Worm (Caenorhabditis elegans) whole organism, L1 larva: ENCODE measurements around the gene nhr-167.

ENCODE experiments used
- C04F5.9 ChIP-seq: sonication (generic microtip); optimal IDR thresholded peaks from 2 replicates; lab custom pipeline; 2016; ENCODE audit warnings: missing genetic modification characterization, missing compliant biosample characterization
- C16A3.4 ChIP-seq: fragments of 150-350 bp; optimal IDR thresholded peaks from 2 replicates; lab custom pipeline; 2014; ENCODE audit warnings: missing biosample characterization, missing genetic modification characterization
- C34B4.2 ChIP-seq: sonication (generic microtip); optimal IDR thresholded peaks from 2 replicates; lab custom pipeline; 2017; ENCODE audit warnings: mild to moderate bottlenecking, missing genetic modification characterization, missing compliant biosample characterization
- Y116A8C.19 ChIP-seq: sonication (generic microtip); optimal IDR thresholded peaks from 2 replicates; lab custom pipeline; 2016; ENCODE audit warnings: missing compliant biosample characterization, missing genetic modification characterization, borderline replicate concordance
- alr-1 ChIP-seq: fragments of 200-800 bp; sonication (Bioruptor generic); optimal IDR thresholded peaks from 2 replicates; lab custom pipeline; 2018; ENCODE audit warnings: borderline replicate concordance, mild to moderate bottlenecking, missing genetic modification characterization, missing compliant biosample characterization
- aly-2 ChIP-seq: fragments of 150-350 bp; optimal IDR thresholded peaks from 2 replicates; lab custom pipeline; 2014; ENCODE audit warnings: missing biosample characterization, missing genetic modification characterization
- ama-1 ChIP-seq: fragments of 150-350 bp; optimal IDR thresholded peaks from 2 replicates; lab custom pipeline; 2014
- ceh-82 ChIP-seq, 3 experiments: fragments of 150-350 bp in 1 of 3; sonication (generic microtip) in 2 of 3; optimal IDR thresholded peaks; 2 replicates each; lab custom pipeline; 2014 to 2017; ENCODE audit warnings: missing biosample characterization in 3 of 3, missing genetic modification characterization in 3 of 3
- ceh-88 ChIP-seq: fragments of 200-800 bp; sonication (Bioruptor generic); IDR thresholded peaks from 2 replicates; pipeline ENCODE4 v1.3.6; 2022; ENCODE audit warnings: missing genetic modification characterization, missing compliant biosample characterization
- ceh-90 ChIP-seq: sonication (generic microtip); optimal IDR thresholded peaks from 2 replicates; lab custom pipeline; 2016; ENCODE audit warnings: missing genetic modification characterization, missing compliant biosample characterization
- dpl-1 ChIP-seq, 3 experiments: fragments of 150-350 bp in 2 of 3; sonication (generic microtip) in 1 of 3; optimal IDR thresholded peaks; 2 replicates each; lab custom pipeline; 2014 to 2017; ENCODE audit warnings: missing biosample characterization in 3 of 3, missing genetic modification characterization in 3 of 3, missing genetic modification reagents in 3 of 3
- efl-3 ChIP-seq: fragments of 200-800 bp; sonication (Bioruptor generic); optimal IDR thresholded peaks from 2 replicates; lab custom pipeline; 2018; ENCODE audit warnings: mild to moderate bottlenecking, missing genetic modification characterization, missing compliant biosample characterization
- egl-27 ChIP-seq, 2 experiments: fragments of 150-350 bp in 1 of 2; sonication (generic microtip); optimal IDR thresholded peaks; 3 replicates each; lab custom pipeline; 2017 to 2018; ENCODE audit warnings: missing biosample characterization in 2 of 2, missing genetic modification characterization in 2 of 2, missing genetic modification reagents in 2 of 2
- elt-2 ChIP-seq: sonication (generic microtip); optimal IDR thresholded peaks from 2 replicates; lab custom pipeline; 2016; ENCODE audit warnings: missing genetic modification characterization, mild to moderate bottlenecking, inconsistent platforms, missing compliant biosample characterization, missing genetic modification reagents
- fkh-4 ChIP-seq: sonication (generic microtip); optimal IDR thresholded peaks from 2 replicates; lab custom pipeline; 2016; ENCODE audit warnings: missing compliant biosample characterization, missing genetic modification characterization, borderline replicate concordance
- fos-1 ChIP-seq: fragments of 150-350 bp; optimal IDR thresholded peaks from 2 replicates; lab custom pipeline; 2014; ENCODE audit warnings: missing biosample characterization, missing genetic modification characterization
- grh-1 ChIP-seq: fragments of 200-800 bp; sonication (Bioruptor generic); IDR thresholded peaks from 2 replicates; pipeline ENCODE4 v1.3.6; 2022; ENCODE audit warnings: missing genetic modification reagents, missing genetic modification characterization, missing compliant biosample characterization
- hlh-17 ChIP-seq: fragments of 200-800 bp; sonication (Bioruptor generic); optimal IDR thresholded peaks from 2 replicates; lab custom pipeline; 2018; ENCODE audit warnings: missing genetic modification characterization, mild to moderate bottlenecking, missing compliant biosample characterization, moderate library complexity, borderline replicate concordance
- hlh-4 ChIP-seq: sonication (generic microtip); optimal IDR thresholded peaks from 2 replicates; lab custom pipeline; 2016; ENCODE audit warnings: mild to moderate bottlenecking, missing genetic modification characterization, missing compliant biosample characterization
- hpl-2 ChIP-seq: fragments of 150-350 bp; optimal IDR thresholded peaks from 2 replicates; lab custom pipeline; 2014; ENCODE audit warnings: missing biosample characterization, missing genetic modification reagents, missing genetic modification characterization
- irx-1 ChIP-seq: sonication (generic microtip); optimal IDR thresholded peaks from 2 replicates; lab custom pipeline; 2016; ENCODE audit warnings: missing genetic modification characterization, missing compliant biosample characterization
- isw-1 ChIP-seq: fragments of 200-800 bp; sonication (Bioruptor generic); IDR thresholded peaks from 2 replicates; pipeline ENCODE4 v1.3.6; 2022; ENCODE audit warnings: missing genetic modification characterization, missing compliant biosample characterization
- jun-1 ChIP-seq: fragments of 150-350 bp; optimal IDR thresholded peaks from 2 replicates; lab custom pipeline; 2014; ENCODE audit warnings: missing biosample characterization, missing genetic modification reagents, missing genetic modification characterization
- mdl-1 ChIP-seq, 2 experiments: fragments of 150-350 bp; optimal IDR thresholded peaks; 2 replicates each; lab custom pipeline; 2014 to 2017; ENCODE audit warnings: missing biosample characterization in 2 of 2, missing genetic modification characterization in 2 of 2, inconsistent platforms in 1 of 2
- mep-1 ChIP-seq: fragments of 150-350 bp; optimal IDR thresholded peaks from 2 replicates; lab custom pipeline; 2014; ENCODE audit warnings: missing biosample characterization, missing genetic modification characterization
- nhr-11 ChIP-seq: fragments of 150-350 bp; optimal IDR thresholded peaks from 2 replicates; lab custom pipeline; 2014; ENCODE audit warnings: missing biosample characterization, missing genetic modification characterization
- nhr-12 ChIP-seq: sonication (generic microtip); optimal IDR thresholded peaks from 2 replicates; lab custom pipeline; 2017; ENCODE audit warnings: missing biosample characterization, missing genetic modification characterization
- nhr-20 ChIP-seq: sonication (generic microtip); optimal IDR thresholded peaks from 2 replicates; lab custom pipeline; 2016; ENCODE audit warnings: mild to moderate bottlenecking, missing genetic modification characterization, missing compliant biosample characterization
- nhr-237 ChIP-seq: fragments of 150-350 bp; optimal IDR thresholded peaks from 2 replicates; lab custom pipeline; 2014; ENCODE audit warnings: missing biosample characterization, missing genetic modification characterization
- nhr-28 ChIP-seq: fragments of 150-350 bp; optimal IDR thresholded peaks from 2 replicates; lab custom pipeline; 2014; ENCODE audit warnings: missing biosample characterization, missing genetic modification characterization
- nhr-77 ChIP-seq: fragments of 150-350 bp; optimal IDR thresholded peaks from 2 replicates; lab custom pipeline; 2014; ENCODE audit warnings: missing biosample characterization, missing genetic modification characterization
- nhr-84 ChIP-seq: sonication (generic microtip); optimal IDR thresholded peaks from 2 replicates; lab custom pipeline; 2017; ENCODE audit warnings: missing biosample characterization, missing genetic modification characterization
- nhr-90 ChIP-seq: sonication (generic microtip); optimal IDR thresholded peaks from 2 replicates; lab custom pipeline; 2016; ENCODE audit warnings: mild to moderate bottlenecking, missing genetic modification characterization, missing compliant biosample characterization; ENCODE audit not compliant: poor library complexity
- pqm-1 ChIP-seq: sonication (generic microtip); optimal IDR thresholded peaks from 3 replicates; lab custom pipeline; 2017; ENCODE audit warnings: missing biosample characterization, missing genetic modification characterization
- sox-4 ChIP-seq: sonication (generic microtip); optimal IDR thresholded peaks from 2 replicates; lab custom pipeline; 2016; ENCODE audit warnings: missing genetic modification characterization, missing compliant biosample characterization
- sptf-1 ChIP-seq: fragments of 150-350 bp; optimal IDR thresholded peaks from 2 replicates; lab custom pipeline; 2014; ENCODE audit warnings: missing biosample characterization, missing genetic modification characterization
- swsn-7 ChIP-seq: sonication (generic microtip); optimal IDR thresholded peaks from 2 replicates; lab custom pipeline; 2016; ENCODE audit warnings: missing genetic modification characterization, missing compliant biosample characterization
- tbx-2 ChIP-seq: sonication (generic microtip); optimal IDR thresholded peaks from 2 replicates; lab custom pipeline; 2016; ENCODE audit warnings: missing genetic modification characterization, missing compliant biosample characterization
- tlp-1 ChIP-seq: fragments of 150-350 bp; optimal IDR thresholded peaks from 2 replicates; lab custom pipeline; 2014; ENCODE audit warnings: missing biosample characterization, missing genetic modification characterization
- unc-30 ChIP-seq: sonication (generic microtip); optimal IDR thresholded peaks from 2 replicates; lab custom pipeline; 2017; ENCODE audit warnings: missing biosample characterization, missing genetic modification characterization
- unc-86 ChIP-seq: sonication (generic microtip); optimal IDR thresholded peaks from 2 replicates; lab custom pipeline; 2016; ENCODE audit warnings: missing genetic modification characterization, missing compliant biosample characterization
- xbp-1 ChIP-seq: sonication (generic microtip); optimal IDR thresholded peaks from 2 replicates; lab custom pipeline; 2016; ENCODE audit warnings: missing genetic modification characterization, missing compliant biosample characterization
- ztf-11 ChIP-seq, 2 experiments: sonication (generic microtip); optimal IDR thresholded peaks; 2 replicates each; lab custom pipeline; 2016 to 2017; ENCODE audit warnings: missing genetic modification characterization in 2 of 2, missing biosample characterization in 1 of 2, missing compliant biosample characterization in 1 of 2
- ztf-4 ChIP-seq: fragments of 150-350 bp; optimal IDR thresholded peaks from 2 replicates; lab custom pipeline; 2014; ENCODE audit warnings: missing biosample characterization, missing genetic modification characterization

The nhr-167 gene

DNA sequence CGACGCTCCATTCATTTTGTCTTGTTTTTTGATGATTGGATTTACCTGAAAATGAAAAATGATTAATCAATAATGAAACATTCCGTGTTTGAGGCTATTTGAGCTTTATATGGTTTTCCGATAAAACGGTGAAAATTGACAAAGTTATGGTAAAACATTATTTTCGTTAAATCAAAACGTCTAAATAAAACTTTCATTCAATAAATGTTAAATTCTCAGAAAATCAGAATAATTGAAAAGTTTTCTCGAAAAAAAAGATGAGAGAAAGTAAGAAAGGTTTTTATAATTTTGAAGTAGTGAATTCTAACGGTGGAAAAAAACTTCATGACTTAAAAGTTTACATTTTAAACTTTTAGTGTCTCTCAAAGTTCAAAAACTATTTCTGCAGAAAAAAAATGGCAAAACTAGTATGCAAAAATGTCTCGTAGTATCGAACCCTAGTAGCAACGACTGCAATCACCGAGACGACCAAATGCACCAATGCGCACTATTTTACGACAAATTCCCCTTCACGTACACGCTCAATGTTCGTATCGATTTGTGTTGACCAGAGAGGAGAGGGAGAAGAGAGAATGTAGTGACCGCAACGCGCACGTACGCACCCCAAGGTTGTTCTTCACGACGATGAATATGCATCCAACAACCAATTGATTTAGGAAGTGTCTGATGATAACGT is 35.0 kb downstream of the nhr-167 start, which contains the start of gene nfya-1 (continued):
- TF ChIP-seq nhr-77 (peak; percentile 2), tbx-2 (tag; lab: Kevin White, UChicago) (peak; percentile 9), unc-86 (tag; lab: Kevin White, UChicago) (peak; percentile 33), irx-1 (tag; lab: Kevin White, UChicago) (no peak), nhr-90 (tag; lab: Kevin White, UChicago) (peak; percentile 37)

DNA sequence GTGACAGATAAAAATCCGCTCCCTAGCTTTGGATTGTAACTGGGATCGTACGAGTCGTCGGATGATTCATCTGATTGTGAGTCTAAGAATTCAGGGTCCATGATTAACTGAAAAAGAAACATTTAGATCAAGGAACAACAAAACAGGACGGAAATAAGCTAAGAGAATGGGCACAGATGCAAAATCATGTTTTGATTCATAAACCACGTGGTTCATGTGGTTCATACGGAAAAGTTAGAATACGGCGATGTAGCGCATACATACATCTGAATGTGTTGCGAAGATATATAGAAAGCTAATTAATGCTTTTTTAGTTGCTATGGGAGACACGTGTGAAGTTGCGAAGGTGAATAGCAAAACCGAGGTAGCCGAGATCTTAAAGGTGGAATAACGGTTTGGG is 39.9 kb downstream of the nhr-167 start, which contains the start of gene F55G7.3:
Gene F55G7.3 (minus strand): TSS at position 101 of the 400 bp plus-strand sequence.
- TF ChIP-seq xbp-1 (tag; lab: Kevin White, UChicago): no peak
- no peak for TF ChIP-seq ztf-11 (tag; optimal IDR thresholded peaks at IDR 0.05; lab: Kevin White, UChicago)
- TF ChIP-seq unc-30: no peak
- TF ChIP-seq isw-1: no peak
- TF ChIP-seq dpl-1 (GFP tag; optimal IDR thresholded peaks at IDR 0.05; lab: Kevin White, UChicago): no peak
- TF ChIP-seq mdl-1 (tag; optimal IDR thresholded peaks at IDR 0.05; lab: Kevin White, UChicago): no peak
- TF ChIP-seq aly-2 (tag; lab: Kevin White, UChicago): no peak
- no peak for TF ChIP-seq alr-1 (tag; lab: Kevin White, UChicago)
- TF ChIP-seq, all 84 proteins: peak for 0

DNA sequence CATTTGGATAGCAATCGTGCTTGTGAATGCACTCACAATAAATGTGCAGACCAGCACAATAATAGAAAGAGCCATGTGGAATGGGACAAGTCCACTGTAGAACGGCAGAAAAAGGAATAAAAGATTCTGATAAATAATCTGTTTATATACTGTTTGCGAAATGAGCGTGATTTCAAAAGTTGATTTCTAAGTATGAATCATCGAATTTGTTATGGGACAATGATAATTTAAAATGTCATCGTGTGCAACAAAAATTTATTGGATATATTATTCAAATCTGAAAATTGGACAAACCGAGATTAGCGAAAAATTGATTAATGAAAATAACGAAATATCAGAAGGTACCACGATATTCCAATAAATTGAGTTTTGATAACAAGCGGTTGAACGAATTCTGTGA is 43.1 kb downstream of the nhr-167 start, which contains the start of gene F55G7.5:
Gene F55G7.5 (minus strand): TSS at position 101 of the 400 bp plus-strand sequence.
- TF ChIP-seq hpl-2 (GFP tag; lab: Kevin White, UChicago) (no peak), nhr-28 (tag; lab: Kevin White, UChicago) (no peak)
- TF ChIP-seq, all 84 proteins: peak for 0

DNA sequence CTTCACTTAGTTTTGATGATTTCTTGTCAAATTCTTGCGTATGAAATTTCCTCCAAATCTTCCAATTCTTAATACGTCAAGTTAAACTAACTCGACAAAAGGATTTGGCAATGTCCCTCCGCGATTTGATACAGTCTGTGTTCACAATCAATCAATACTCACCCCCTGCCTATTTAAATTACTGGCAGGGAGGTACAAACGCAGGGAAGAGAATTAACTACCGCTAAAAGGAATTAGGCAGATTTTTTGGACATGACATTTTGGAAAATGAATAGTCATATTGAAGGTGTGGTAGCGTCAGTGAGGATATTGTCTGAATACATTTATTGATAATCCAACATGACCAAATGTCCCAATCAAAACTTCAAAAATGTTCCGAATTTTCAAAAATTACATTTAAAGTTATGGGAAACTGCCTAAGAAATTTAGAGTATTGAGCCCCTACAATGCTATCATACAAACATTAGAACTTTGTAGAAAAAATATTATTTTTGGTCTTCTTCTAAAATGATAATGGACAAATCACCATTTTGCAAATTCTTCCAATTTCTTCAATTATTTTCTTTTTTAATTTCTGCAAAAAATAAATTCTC is 44.4 kb downstream of the nhr-167 start:
- TF ChIP-seq C16A3.4 (tag; lab: Kevin White, UChicago) (peak; percentile 99), swsn-7 (tag; lab: Kevin White, UChicago) (peak; percentile 98), sptf-1 (tag; lab: Kevin White, UChicago) (no peak), isw-1 (peak; percentile 86), ama-1 (no peak), jun-1 (tag; lab: Kevin White, UChicago) (peak; percentile 100), hlh-17 (GFP tag; lab: Kevin White, UChicago) (no peak), nhr-12 (peak; percentile 81), tbx-2 (tag; lab: Kevin White, UChicago) (peak; percentile 98), nhr-84 (tag; lab: Kevin White, UChicago) (peak; percentile 73), ceh-82 (tag; optimal IDR thresholded peaks at IDR 0.05; lab: Kevin White, UChicago) (peak; percentile 99), tlp-1 (tag; lab: Kevin White, UChicago) (no peak), grh-1 (peak; percentile 96), egl-27 (tag; optimal IDR thresholded peaks at IDR 0.05; lab: Kevin White, UChicago) (peak; percentile 81 to 98), C34B4.2 (tag; lab: Kevin White, UChicago) (no peak), sox-4 (tag; lab: Kevin White, UChicago) (peak; percentile 99), ceh-88 (GFP tag; lab: Robert Waterston, UW) (peak; percentile 97), efl-3 (peak; percentile 92), hlh-4 (tag; lab: Kevin White, UChicago) (peak; percentile 87), nhr-11 (tag; lab: Kevin White, UChicago) (peak; percentile 99), fos-1 (tag; lab: Kevin White, UChicago) (peak; percentile 99), nhr-77 (peak; percentile 99), xbp-1 (tag; lab: Kevin White, UChicago) (peak; percentile 96), aly-2 (tag; lab: Kevin White, UChicago) (peak; percentile 94), pqm-1 (peak; percentile 80), nhr-237 (peak; percentile 97), nhr-20 (peak; percentile 98), ztf-4 (tag; lab: Kevin White, UChicago) (peak; percentile 99), mep-1 (tag; lab: Kevin White, UChicago) (peak; percentile 100), ceh-90 (peak; percentile 54), Y116A8C.19 (tag; lab: Kevin White, UChicago) (no peak), elt-2 (tag; lab: Kevin White, UChicago) (peak; percentile 94), fkh-4 (peak; percentile 92), C04F5.9 (tag; lab: Kevin White, UChicago) (peak; percentile 91), nhr-90 (tag; lab: Kevin White, UChicago) (peak; percentile 99)
